Worm (Caenorhabditis elegans): ENCODE results near the gene H11E01.2.

- TF ChIP-seq aly-2 (tag; optimal IDR thresholded peaks at IDR 0.05): no peak
- no peak for TF ChIP-seq lin-11 (tag; optimal IDR thresholded peaks at IDR 0.05)
- TF ChIP-seq peb-1 (tag; optimal IDR thresholded peaks at IDR 0.05): no peak
- no peak for TF ChIP-seq R02D3.7 (tag; optimal IDR thresholded peaks at IDR 0.05)
- TF ChIP-seq skn-1 (tag; optimal IDR thresholded peaks at IDR 0.05): no peak
- no peak for TF ChIP-seq ceh-82 (tag; optimal IDR thresholded peaks at IDR 0.05)
- no peak for TF ChIP-seq nhr-6 (tag; optimal IDR thresholded peaks at IDR 0.05)
- no peak for TF ChIP-seq ZK546.5 (tag; optimal IDR thresholded peaks at IDR 0.05)
- no peak for TF ChIP-seq ama-1 (optimal IDR thresholded peaks at IDR 0.05)
- no peak for TF ChIP-seq nhr-11 (tag; optimal IDR thresholded peaks at IDR 0.05)
Measured at ce11 chrX:1613860-1614259, 7.0 kb upstream of the H11E01.2 start.
